Worm (Caenorhabditis elegans) whole organism, midembryonic: ENCODE measurements around the gene F14D2.11.

ENCODE experiments used
- T22C8.4 ChIP-seq: fragments of 200-800 bp; sonication (Bioruptor generic); IDR thresholded peaks from 2 replicates; pipeline ENCODE4 v1.3.6; 2022; ENCODE audit warnings: missing genetic modification characterization, missing compliant biosample characterization
- cog-1 ChIP-seq: sonication (generic microtip); optimal IDR thresholded peaks from 2 replicates; lab custom pipeline; 2016; ENCODE audit warnings: missing genetic modification characterization, missing compliant biosample characterization
- flt-1 ChIP-seq: fragments of 200-800 bp; sonication (Bioruptor generic); IDR thresholded peaks from 2 replicates; pipeline ENCODE4 v1.3.6; 2022; ENCODE audit warnings: missing genetic modification characterization, missing compliant biosample characterization
- klf-2 ChIP-seq: fragments of 200-800 bp; sonication (Bioruptor generic); conservative IDR thresholded peaks from 2 replicates; pipeline ENCODE4 v1.3.6; 2022; ENCODE audit warnings: missing genetic modification reagents, missing genetic modification characterization, missing compliant biosample characterization
- med-1 ChIP-seq: sonication (generic microtip); optimal IDR thresholded peaks from 2 replicates; lab custom pipeline; 2017; ENCODE audit warnings: missing genetic modification characterization, mild to moderate bottlenecking, missing compliant biosample characterization, antibody characterized with exemption, missing genetic modification reagents; ENCODE audit not compliant: insufficient read depth
- ref-1 ChIP-seq: fragments of 200-800 bp; sonication (Bioruptor generic); conservative IDR thresholded peaks from 2 replicates; pipeline ENCODE4 v1.3.6; 2022; ENCODE audit warnings: missing genetic modification reagents, missing genetic modification characterization, missing compliant biosample characterization
- tab-1 ChIP-seq: fragments of 200-800 bp; sonication (Bioruptor generic); IDR thresholded peaks from 2 replicates; pipeline ENCODE4 v1.3.6; 2022; ENCODE audit warnings: missing genetic modification characterization, missing compliant biosample characterization
- ztf-23 ChIP-seq: fragments of 200-800 bp; sonication (Bioruptor generic); IDR thresholded peaks from 2 replicates; pipeline ENCODE4 v1.3.6; 2022; ENCODE audit warnings: missing genetic modification reagents, missing genetic modification characterization, missing compliant biosample characterization
- ztf-29 ChIP-seq: fragments of 200-800 bp; sonication (Bioruptor generic); IDR thresholded peaks from 2 replicates; pipeline ENCODE4 v1.3.6; 2022; ENCODE audit warnings: missing genetic modification reagents, missing genetic modification characterization, missing compliant biosample characterization

The F14D2.11 gene

ce11 chrII:3341989-3342388 is at the start of gene F14D2.11:
Gene F14D2.11, minus strand, starts transcription at chrII:3342089.
- no peak for TF ChIP-seq ztf-29 (GFP tag; lab: Robert Waterston, UW)
- no peak for TF ChIP-seq cog-1
- no peak for TF ChIP-seq ztf-23 (GFP tag; lab: Robert Waterston, UW)
- TF ChIP-seq ref-1 (GFP tag; lab: Robert Waterston, UW), result no peak
- no peak for TF ChIP-seq med-1
- no peak for TF ChIP-seq klf-2
- TF ChIP-seq T22C8.4 (GFP tag; lab: Robert Waterston, UW), result no peak
- no peak for TF ChIP-seq tab-1 (GFP tag; lab: Robert Waterston, UW)
- no peak for TF ChIP-seq flt-1

ce11 chrII:3387503-3387902 is 45.6 kb upstream of the F14D2.11 start, which contains the start of gene T06D4.6:
Gene T06D4.6, minus strand, starts transcription at chrII:3387603.
- TF ChIP-seq flt-1 (no peak), ztf-29 (GFP tag; lab: Robert Waterston, UW) (no peak), med-1 (no peak), cog-1 (no peak), ztf-23 (GFP tag; lab: Robert Waterston, UW) (no peak), T22C8.4 (GFP tag; lab: Robert Waterston, UW) (no peak), klf-2 (no peak), tab-1 (GFP tag; lab: Robert Waterston, UW) (no peak), ref-1 (GFP tag; lab: Robert Waterston, UW) (no peak)

ce11 chrII:3385736-3386135 is 43.8 kb upstream of the F14D2.11 start, which contains the start of gene T06D4.2:
Gene T06D4.2, minus strand, starts transcription at chrII:3385905.
- TF ChIP-seq cog-1 (no peak), T22C8.4 (GFP tag; lab: Robert Waterston, UW) (no peak), klf-2 (no peak), flt-1 (no peak), tab-1 (GFP tag; lab: Robert Waterston, UW) (no peak), med-1 (no peak), ref-1 (GFP tag; lab: Robert Waterston, UW) (no peak), ztf-29 (GFP tag; lab: Robert Waterston, UW) (no peak), ztf-23 (GFP tag; lab: Robert Waterston, UW) (no peak)

DNA sequence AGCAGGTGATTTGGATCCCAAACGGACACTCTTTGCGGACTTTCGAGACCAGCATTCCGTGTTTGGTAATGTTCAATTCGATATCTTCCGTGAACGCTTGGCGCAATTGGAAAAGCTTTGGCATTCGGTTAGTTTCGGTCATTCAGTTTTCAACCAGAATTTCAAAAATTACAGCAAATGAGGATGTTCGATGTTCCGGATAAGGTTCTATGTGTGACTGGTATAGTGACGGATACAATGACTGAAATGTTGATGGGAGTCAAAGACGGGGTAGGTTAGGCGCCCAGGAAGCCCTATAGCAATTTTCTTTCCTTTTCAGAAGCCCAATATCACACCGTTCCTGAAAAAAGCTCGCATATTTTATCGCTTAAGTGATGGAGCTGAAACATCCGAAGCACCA is 41.2 kb upstream of the F14D2.11 start:
- TF ChIP-seq ref-1 (GFP tag; lab: Robert Waterston, UW) (no peak), ztf-23 (GFP tag; lab: Robert Waterston, UW) (no peak), ztf-29 (GFP tag; lab: Robert Waterston, UW) (no peak), med-1 (no peak), klf-2 (no peak), cog-1 (no peak), T22C8.4 (GFP tag; lab: Robert Waterston, UW) (no peak)

DNA sequence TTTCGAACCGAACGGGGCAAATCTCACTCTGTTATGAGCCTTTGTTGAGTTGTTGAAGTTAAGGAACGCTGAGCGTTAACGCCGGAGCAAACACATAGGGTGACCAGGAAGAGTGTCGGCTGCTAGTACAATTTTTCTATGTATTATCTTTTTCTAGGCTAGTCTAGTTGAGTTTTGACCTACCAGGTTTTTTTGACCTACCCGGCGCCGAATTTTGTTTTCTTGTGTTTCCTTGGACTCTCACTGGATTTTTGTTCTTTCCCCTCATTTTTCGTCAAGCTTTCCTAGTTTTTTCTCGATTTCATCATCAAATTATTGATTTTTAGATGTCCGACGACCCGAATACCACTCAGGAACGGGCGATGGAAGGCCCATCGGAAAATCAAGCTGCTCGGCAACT is 39.6 kb upstream of the F14D2.11 start, which contains the start of gene T06D4.1:
T06D4.1 (plus strand) TSS at position 321 of the 400 bp plus-strand sequence.
- no peak for TF ChIP-seq ref-1 (GFP tag; lab: Robert Waterston, UW)
- TF ChIP-seq tab-1 (GFP tag; lab: Robert Waterston, UW), result no peak
- no peak for TF ChIP-seq flt-1
- TF ChIP-seq cog-1, result no peak
- TF ChIP-seq T22C8.4 (GFP tag; lab: Robert Waterston, UW), result no peak
- no peak for TF ChIP-seq ztf-29 (GFP tag; lab: Robert Waterston, UW)
- TF ChIP-seq ztf-23 (GFP tag; lab: Robert Waterston, UW), result no peak
- no peak for TF ChIP-seq med-1
- no peak for TF ChIP-seq klf-2

DNA sequence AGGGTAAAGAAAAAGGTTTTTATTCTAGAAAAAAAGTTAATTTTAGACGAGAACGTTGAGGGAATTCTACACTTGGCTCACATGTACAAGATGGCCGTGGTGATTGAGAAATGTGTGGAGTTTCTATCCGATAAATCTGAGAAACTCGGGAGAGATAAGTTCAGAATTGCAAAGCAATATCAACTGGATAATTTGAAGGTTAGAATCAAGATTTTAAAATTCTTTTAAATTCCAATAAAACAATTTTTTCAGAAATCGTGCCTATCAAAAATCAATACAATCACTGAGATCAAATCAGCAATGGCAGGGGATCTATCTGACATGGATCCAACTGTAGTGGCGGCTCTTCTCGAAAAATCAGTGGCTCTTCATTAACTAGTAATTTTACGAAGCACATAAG is 36.4 kb upstream of the F14D2.11 start, which contains the start of gene Y49F6C.2:
Y49F6C.2 (plus strand) TSS at position 301 of the 400 bp plus-strand sequence.
- no peak for TF ChIP-seq klf-2
- TF ChIP-seq T22C8.4 (GFP tag; lab: Robert Waterston, UW), result no peak
- TF ChIP-seq flt-1, result no peak
- no peak for TF ChIP-seq ref-1 (GFP tag; lab: Robert Waterston, UW)
- no peak for TF ChIP-seq med-1
- TF ChIP-seq ztf-23 (GFP tag; lab: Robert Waterston, UW), result no peak
- no peak for TF ChIP-seq cog-1
- no peak for TF ChIP-seq tab-1 (GFP tag; lab: Robert Waterston, UW)
- no peak for TF ChIP-seq ztf-29 (GFP tag; lab: Robert Waterston, UW)

DNA sequence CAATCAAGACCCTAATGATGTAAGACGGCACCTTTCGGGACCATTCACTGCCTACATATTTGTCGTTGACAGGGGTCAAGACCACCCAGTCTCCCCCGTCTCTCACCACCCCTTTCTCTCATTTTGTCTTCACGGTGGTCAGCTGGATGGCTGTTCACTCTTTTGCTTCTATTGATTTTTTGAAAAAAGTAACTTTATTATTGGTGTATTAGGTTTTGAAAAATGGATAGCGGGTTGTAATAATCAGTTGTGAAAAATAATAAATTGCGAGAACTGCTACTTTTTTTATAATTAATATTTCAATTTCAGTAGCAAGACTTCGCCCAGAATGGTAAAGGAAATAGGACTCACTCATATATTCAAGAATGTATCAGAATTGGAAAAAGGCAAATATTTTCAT is 34.9 kb upstream of the F14D2.11 start, which contains the start of gene bath-9:
bath-9 (plus strand) TSS at position 301 of the 400 bp plus-strand sequence.
- TF ChIP-seq ztf-29 (GFP tag; lab: Robert Waterston, UW) (no peak), flt-1 (no peak), T22C8.4 (GFP tag; lab: Robert Waterston, UW) (no peak), klf-2 (no peak), cog-1 (no peak), med-1 (no peak), tab-1 (GFP tag; lab: Robert Waterston, UW) (no peak), ref-1 (GFP tag; lab: Robert Waterston, UW) (no peak), ztf-23 (GFP tag; lab: Robert Waterston, UW) (no peak)

- TF ChIP-seq ztf-29 (GFP tag; lab: Robert Waterston, UW), result no peak
- TF ChIP-seq ztf-23 (GFP tag; lab: Robert Waterston, UW), result no peak
- no peak for TF ChIP-seq tab-1 (GFP tag; lab: Robert Waterston, UW)
- TF ChIP-seq ref-1 (GFP tag; lab: Robert Waterston, UW), result no peak
- TF ChIP-seq klf-2, result no peak
- TF ChIP-seq flt-1, result no peak
- TF ChIP-seq med-1, result no peak
- TF ChIP-seq T22C8.4 (GFP tag; lab: Robert Waterston, UW), result no peak
- no peak for TF ChIP-seq cog-1
These were observed 33.4 kb upstream of the F14D2.11 start for ce11 chrII:3375302-3375701.

- TF ChIP-seq klf-2 (no peak), ref-1 (GFP tag; lab: Robert Waterston, UW) (no peak), ztf-23 (GFP tag; lab: Robert Waterston, UW) (no peak), tab-1 (GFP tag; lab: Robert Waterston, UW) (no peak), cog-1 (no peak), T22C8.4 (GFP tag; lab: Robert Waterston, UW) (no peak), ztf-29 (GFP tag; lab: Robert Waterston, UW) (no peak), med-1 (no peak), flt-1 (no peak)
These were observed 32.9 kb upstream of the F14D2.11 start, which contains the start of gene bath-10 for ce11 chrII:3374779-3375178. Gene bath-10, plus strand, starts transcription at chrII:3375079.

- no peak for TF ChIP-seq cog-1
- TF ChIP-seq med-1, result no peak
- TF ChIP-seq ref-1 (GFP tag; lab: Robert Waterston, UW), result no peak
- TF ChIP-seq T22C8.4 (GFP tag; lab: Robert Waterston, UW), result no peak
- no peak for TF ChIP-seq flt-1
- TF ChIP-seq ztf-29 (GFP tag; lab: Robert Waterston, UW), result no peak
- TF ChIP-seq ztf-23 (GFP tag; lab: Robert Waterston, UW), result no peak
- TF ChIP-seq klf-2, result no peak
- no peak for TF ChIP-seq tab-1 (GFP tag; lab: Robert Waterston, UW)
These were observed 32.0 kb upstream of the F14D2.11 start for ce11 chrII:3373875-3374274.
